Worm (Caenorhabditis elegans): ENCODE data around the gene Y70C5C.1.

DNA sequence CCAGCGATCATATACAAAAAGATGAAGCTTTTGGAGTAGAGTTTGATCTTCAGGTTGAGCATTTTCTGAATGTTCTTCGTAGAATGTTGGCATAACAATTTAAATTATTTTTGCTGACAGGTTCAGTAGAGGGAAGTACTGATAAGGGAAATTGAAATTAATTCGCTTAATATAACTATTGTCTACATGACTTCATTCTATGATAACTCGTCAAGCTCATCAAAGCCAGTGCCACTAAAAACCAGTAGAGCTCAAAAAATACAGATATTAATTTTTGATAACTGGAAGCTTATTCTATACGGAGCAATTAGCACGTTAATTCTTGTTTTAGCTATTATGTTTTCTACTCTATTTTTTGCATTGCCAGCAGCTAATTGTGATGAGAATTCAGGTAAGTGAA, 39.1 kb downstream of the Y70C5C.1 start, which contains the start of the genes clec-29 and clec-39:
- TF ChIP-seq klf-2 (GFP tag; conservative IDR thresholded peaks at IDR 0.05): no peak
- no peak for TF ChIP-seq med-1 (GFP tag; optimal IDR thresholded peaks at IDR 0.05; ENCODE audit: insufficient read depth)
- no peak for TF ChIP-seq tab-1 (GFP tag; IDR thresholded peaks at IDR 0.05)

Data from whole organism, midembryonic.